Fruit fly (Drosophila melanogaster): ENCODE data around the gene Mat89Ba.

Gene Mat89Ba

dm6 chr3R:16272185-16272584 lies at the start of gene Mat89Ba, which contains the start of gene gish:
TSS of gene Mat89Ba (minus strand) at chr3R:16272415.
TSS of gene gish (plus strand) at chr3R:16272452.
- TF ChIP-seq CG8478 (optimal IDR thresholded peaks at IDR 0.05) (no peak), CTCF (optimal IDR thresholded peaks at IDR 0.05) (no peak)

dm6 chr3R:16321538-16321937 lies 49.3 kb upstream of the Mat89Ba start, which contains the start of gene CG44044:
TSS of gene CG44044 (plus strand) at chr3R:16321838.
- TF ChIP-seq CTCF (optimal IDR thresholded peaks at IDR 0.05) (no peak), CG8478 (optimal IDR thresholded peaks at IDR 0.05) (no peak)

- TF ChIP-seq CG8478 (optimal IDR thresholded peaks at IDR 0.05) (no peak), CTCF (optimal IDR thresholded peaks at IDR 0.05) (no peak)
These were observed 44.5 kb upstream of the Mat89Ba start for dm6 chr3R:16316747-16317146.

- no peak for TF ChIP-seq CG8478 (optimal IDR thresholded peaks at IDR 0.05)
- no peak for TF ChIP-seq CTCF (optimal IDR thresholded peaks at IDR 0.05)
These were observed 37.9 kb upstream of the Mat89Ba start for dm6 chr3R:16310081-16310493.

dm6 chr3R:16309302-16310080 lies 37.3 kb upstream of the Mat89Ba start:
- TF ChIP-seq CTCF (optimal IDR thresholded peaks at IDR 0.05) (no peak), CG8478 (optimal IDR thresholded peaks at IDR 0.05) (no peak)

- TF ChIP-seq CG8478 (optimal IDR thresholded peaks at IDR 0.05), result no peak
- no peak for TF ChIP-seq CTCF (optimal IDR thresholded peaks at IDR 0.05)
These were observed 35.8 kb upstream of the Mat89Ba start for dm6 chr3R:16308057-16308456.

- TF ChIP-seq CTCF (optimal IDR thresholded peaks at IDR 0.05) (peak; percentile 46 to 61), CG8478 (optimal IDR thresholded peaks at IDR 0.05) (no peak)
These were observed 33.2 kb upstream of the Mat89Ba start, which contains the start of gene Zip89B for dm6 chr3R:16305185-16305989. TSS of gene Zip89B (plus strand) at chr3R:16305758.

dm6 chr3R:16295513-16296123 lies 23.4 kb upstream of the Mat89Ba start:
- no peak for TF ChIP-seq CTCF (optimal IDR thresholded peaks at IDR 0.05)
- TF ChIP-seq CG8478 (optimal IDR thresholded peaks at IDR 0.05), result no peak

dm6 chr3R:16290242-16290824 lies 18.1 kb upstream of the Mat89Ba start:
- TF ChIP-seq CG8478 (optimal IDR thresholded peaks at IDR 0.05) (no peak), CTCF (optimal IDR thresholded peaks at IDR 0.05) (no peak)

- TF ChIP-seq CTCF (optimal IDR thresholded peaks at IDR 0.05) (no peak), CG8478 (optimal IDR thresholded peaks at IDR 0.05) (no peak)
These were observed 16.6 kb upstream of the Mat89Ba start for dm6 chr3R:16288714-16289291.

- no peak for TF ChIP-seq CG8478 (optimal IDR thresholded peaks at IDR 0.05)
- no peak for TF ChIP-seq CTCF (optimal IDR thresholded peaks at IDR 0.05)
These were observed 15.6 kb upstream of the Mat89Ba start for dm6 chr3R:16287850-16288249.

- TF ChIP-seq CG8478 (optimal IDR thresholded peaks at IDR 0.05) (no peak), CTCF (optimal IDR thresholded peaks at IDR 0.05) (no peak)
These were observed 15.0 kb upstream of the Mat89Ba start for dm6 chr3R:16287171-16287570.

dm6 chr3R:16285612-16286188 lies 13.5 kb upstream of the Mat89Ba start:
- TF ChIP-seq CG8478 (optimal IDR thresholded peaks at IDR 0.05) (no peak), CTCF (optimal IDR thresholded peaks at IDR 0.05) (no peak)

- TF ChIP-seq CTCF (optimal IDR thresholded peaks at IDR 0.05), result no peak
- TF ChIP-seq CG8478 (optimal IDR thresholded peaks at IDR 0.05), result no peak
These were observed 12.7 kb upstream of the Mat89Ba start for dm6 chr3R:16284901-16285300.

Measured in S2 (cell line).